Worm (Caenorhabditis elegans): ENCODE results near the gene T28H10.2.

DNA sequence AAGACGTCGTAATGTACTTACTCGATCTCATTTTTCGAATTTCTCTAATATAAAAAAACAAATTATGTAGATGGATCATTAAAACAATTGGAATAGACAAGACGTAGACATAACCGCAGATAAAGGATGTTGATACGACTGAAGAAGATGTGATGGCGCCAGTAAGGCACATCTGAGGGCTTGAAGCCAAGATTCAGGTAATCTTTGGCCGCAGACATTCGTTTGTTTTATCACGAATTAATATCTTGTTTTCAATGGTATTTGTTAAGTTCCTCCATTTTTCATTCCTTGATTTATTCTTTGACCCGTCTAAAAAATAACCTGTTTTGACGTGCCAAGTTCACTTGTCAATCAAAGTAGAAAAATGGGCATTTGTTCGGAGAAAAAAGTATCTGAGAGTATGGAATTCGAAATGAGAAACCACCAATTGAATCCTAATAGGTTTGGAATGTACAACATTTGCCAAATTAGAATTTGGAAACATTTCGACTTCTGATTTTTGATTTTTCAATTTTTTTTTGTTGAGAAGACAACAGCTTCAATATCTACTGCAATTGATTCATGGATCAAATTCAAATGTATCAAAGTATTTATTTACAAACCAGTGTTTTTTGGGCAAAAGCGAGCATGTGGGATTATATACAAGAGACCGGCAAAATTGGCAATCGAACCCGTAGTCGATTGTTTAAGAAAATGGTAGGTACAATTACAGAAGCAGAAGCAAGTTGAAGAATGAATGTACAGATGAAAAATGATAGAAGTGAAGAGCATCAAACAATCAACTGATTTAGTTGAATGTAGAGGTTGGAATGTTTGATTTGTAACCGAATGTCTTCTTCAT, 39.1 kb upstream of the T28H10.2 start:
- no peak for TF ChIP-seq tab-1 (GFP tag; IDR thresholded peaks at IDR 0.05)
- no peak for TF ChIP-seq flt-1 (GFP tag; IDR thresholded peaks at IDR 0.05)
- TF ChIP-seq ztf-29 (GFP tag; IDR thresholded peaks at IDR 0.05) = no peak
- no peak for TF ChIP-seq ref-1 (GFP tag; conservative IDR thresholded peaks at IDR 0.05)
- no peak for TF ChIP-seq klf-2 (GFP tag; conservative IDR thresholded peaks at IDR 0.05)
